Worm (Caenorhabditis elegans): ENCODE results near the gene sod-1.

DNA sequence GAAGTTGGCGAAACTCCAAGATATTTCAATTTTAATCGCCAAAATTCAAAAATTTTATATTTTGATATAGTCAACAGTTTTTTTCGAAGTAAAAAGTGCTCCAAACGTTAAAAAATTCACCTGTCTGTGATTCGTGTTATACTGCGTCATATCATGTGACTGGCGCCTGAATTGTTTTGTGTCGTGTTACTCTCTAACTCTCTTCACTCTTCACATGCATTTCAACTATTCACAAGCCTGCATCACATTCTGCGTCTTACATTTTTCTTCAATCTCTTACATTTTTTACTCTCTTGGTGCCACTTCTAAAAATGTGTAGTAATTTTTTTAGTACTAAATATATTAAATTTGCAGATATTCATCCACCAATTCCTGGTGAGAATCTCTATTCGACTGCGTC, 45.3 kb downstream of the sod-1 start, which contains the start of gene flcn-1:
- TF ChIP-seq hmbx-1 (tag; optimal IDR thresholded peaks at IDR 0.05) (no peak), flt-1 (GFP tag; IDR thresholded peaks at IDR 0.05) (no peak), B0310.2 (tag; optimal IDR thresholded peaks at IDR 0.05) (no peak), pes-1 (GFP tag; IDR thresholded peaks at IDR 0.05) (no peak), scrt-1 (GFP tag; IDR thresholded peaks at IDR 0.05) (no peak), ama-1 (optimal IDR thresholded peaks at IDR 0.05) (no peak), tbx-11 (GFP tag; IDR thresholded peaks at IDR 0.05) (no peak), ets-7 (tag; optimal IDR thresholded peaks at IDR 0.05) (no peak)

All from whole organism, early embryonic.